Worm (Caenorhabditis elegans): Measurements from ENCODE around the gene gst-12.
A peak's percentile ranks its signal among the peaks of the same experiment; 100 is the strongest.

gst-12 gene

DNA sequence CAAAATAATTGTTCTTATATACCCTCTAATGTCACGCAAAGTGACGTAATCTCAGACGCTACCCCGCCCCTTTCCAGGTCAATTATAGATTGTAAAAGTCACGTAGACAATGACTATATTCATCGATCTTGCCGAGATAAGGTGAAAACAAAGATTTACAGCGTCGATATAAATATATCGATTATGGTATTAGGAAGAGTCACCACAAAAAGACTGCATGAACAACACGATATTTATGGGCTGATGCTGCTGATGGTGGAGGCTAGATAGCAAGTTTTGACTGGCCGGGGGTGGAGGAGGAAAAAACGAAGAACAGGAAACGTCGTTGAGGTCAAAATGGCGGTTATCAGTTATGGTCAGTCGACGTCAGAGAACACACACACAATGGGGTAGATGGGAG is 20.7 kb upstream of the gst-12 start:
- TF ChIP-seq ceh-36 (tag; optimal IDR thresholded peaks at IDR 0.05) (no peak), hnd-1 (tag; optimal IDR thresholded peaks at IDR 0.05) (no peak), ceh-13 (GFP tag; optimal IDR thresholded peaks at IDR 0.05) (no peak), hmg-4 (GFP tag; optimal IDR thresholded peaks at IDR 0.05) (no peak), B0310.2 (tag; optimal IDR thresholded peaks at IDR 0.05) (no peak)

DNA sequence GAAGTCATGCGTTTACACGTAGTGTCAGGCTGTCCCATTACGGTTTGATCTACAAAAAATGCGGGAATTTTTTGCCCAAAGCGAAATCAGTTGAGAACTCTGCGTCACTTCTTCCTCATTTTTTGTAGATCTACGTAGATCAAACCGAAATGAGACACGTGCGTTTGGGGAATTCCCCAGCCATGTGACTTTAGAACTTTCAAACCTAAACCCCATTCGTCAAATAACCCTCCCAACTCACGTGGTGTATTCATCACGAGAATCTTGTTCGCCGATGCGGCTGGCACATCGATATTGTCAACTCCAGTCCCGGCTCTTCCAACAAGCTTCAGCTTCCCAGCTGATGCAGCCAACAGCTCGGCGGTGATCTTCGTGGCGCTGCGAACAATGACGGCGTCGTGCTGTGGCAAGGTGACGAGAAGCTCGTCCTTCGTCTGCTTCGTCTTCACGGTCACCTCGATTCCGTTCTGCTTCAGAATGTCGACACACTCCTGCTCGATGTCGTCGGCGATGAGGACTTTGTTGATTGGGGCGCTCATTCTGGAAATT is 20.2 kb upstream of the gst-12 start, which contains the start of gene phdh-1:
Gene phdh-1, minus strand, starts transcription at position 540 of the 549 bp plus-strand sequence.
- TF ChIP-seq hnd-1 (tag; optimal IDR thresholded peaks at IDR 0.05) (no peak), B0310.2 (tag; optimal IDR thresholded peaks at IDR 0.05) (no peak), ceh-13 (GFP tag; optimal IDR thresholded peaks at IDR 0.05) (no peak), ceh-36 (tag; optimal IDR thresholded peaks at IDR 0.05) (no peak), scrt-1 (GFP tag; IDR thresholded peaks at IDR 0.05) (no peak), tbx-11 (GFP tag; IDR thresholded peaks at IDR 0.05) (no peak), aly-1 (tag; optimal IDR thresholded peaks at IDR 0.05) (no peak), sea-1 (GFP tag; conservative IDR thresholded peaks at IDR 0.05) (no peak), flt-1 (GFP tag; IDR thresholded peaks at IDR 0.05) (no peak), tbx-37 (GFP tag; conservative IDR thresholded peaks at IDR 0.05) (no peak), hmg-4 (GFP tag; optimal IDR thresholded peaks at IDR 0.05) (no peak), hmbx-1 (tag; optimal IDR thresholded peaks at IDR 0.05) (no peak), pes-1 (GFP tag; IDR thresholded peaks at IDR 0.05) (no peak), ets-7 (tag; optimal IDR thresholded peaks at IDR 0.05) (no peak), F13C5.2 (tag; optimal IDR thresholded peaks at IDR 0.05) (no peak), tra-4 (tag; optimal IDR thresholded peaks at IDR 0.05) (no peak), ama-1 (optimal IDR thresholded peaks at IDR 0.05) (no peak)

DNA sequence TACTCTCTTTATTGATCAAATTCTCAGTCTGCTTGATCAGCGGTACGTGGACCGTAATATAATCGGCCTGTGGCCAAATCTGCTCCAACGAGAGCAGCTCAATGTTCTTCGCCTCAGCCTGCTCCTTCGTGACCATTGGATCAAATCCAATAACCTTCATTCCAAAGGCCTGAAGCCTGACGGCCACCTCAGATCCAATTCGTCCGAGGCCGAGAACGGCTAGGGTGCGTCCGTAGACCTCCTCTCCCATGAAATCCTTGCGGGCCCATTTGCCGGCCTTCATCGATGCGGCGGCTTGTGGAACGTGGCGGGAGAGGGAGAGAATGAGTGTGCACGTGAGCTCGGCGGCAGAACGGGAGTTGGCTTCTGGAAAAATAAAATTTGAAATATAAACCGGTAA is 19.6 kb upstream of the gst-12 start:
- no peak for TF ChIP-seq F13C5.2 (tag; optimal IDR thresholded peaks at IDR 0.05)
- no peak for TF ChIP-seq scrt-1 (GFP tag; IDR thresholded peaks at IDR 0.05)
- TF ChIP-seq ama-1 (optimal IDR thresholded peaks at IDR 0.05), result no peak
- no peak for TF ChIP-seq B0310.2 (tag; optimal IDR thresholded peaks at IDR 0.05)
- TF ChIP-seq tra-4 (tag; optimal IDR thresholded peaks at IDR 0.05), result no peak
- peak; percentile 23 for TF ChIP-seq aly-1 (tag; optimal IDR thresholded peaks at IDR 0.05)
- no peak for TF ChIP-seq ets-7 (tag; optimal IDR thresholded peaks at IDR 0.05)
- TF ChIP-seq hnd-1 (tag; optimal IDR thresholded peaks at IDR 0.05), result no peak

DNA sequence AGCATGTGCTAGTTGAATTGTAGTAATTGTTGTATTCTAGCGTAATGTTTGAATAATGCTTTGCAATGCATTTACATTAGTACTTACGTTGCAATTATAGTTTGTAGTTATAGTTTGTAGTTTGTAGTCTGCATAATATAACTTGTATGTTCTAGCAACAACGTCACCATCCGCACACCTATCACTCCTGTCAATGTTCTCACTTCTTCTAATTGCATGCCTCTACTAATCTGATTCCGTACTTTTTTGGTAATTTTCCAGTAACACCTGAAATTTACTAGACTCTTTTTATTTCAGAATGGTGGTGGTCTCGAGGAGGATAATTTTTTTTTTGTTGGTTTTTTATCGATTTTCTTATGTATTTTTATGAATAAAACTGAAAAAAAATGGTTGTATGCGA is 18.7 kb upstream of the gst-12 start:
- TF ChIP-seq B0310.2 (tag; optimal IDR thresholded peaks at IDR 0.05) (peak; percentile 10), flt-1 (GFP tag; IDR thresholded peaks at IDR 0.05) (no peak)

DNA sequence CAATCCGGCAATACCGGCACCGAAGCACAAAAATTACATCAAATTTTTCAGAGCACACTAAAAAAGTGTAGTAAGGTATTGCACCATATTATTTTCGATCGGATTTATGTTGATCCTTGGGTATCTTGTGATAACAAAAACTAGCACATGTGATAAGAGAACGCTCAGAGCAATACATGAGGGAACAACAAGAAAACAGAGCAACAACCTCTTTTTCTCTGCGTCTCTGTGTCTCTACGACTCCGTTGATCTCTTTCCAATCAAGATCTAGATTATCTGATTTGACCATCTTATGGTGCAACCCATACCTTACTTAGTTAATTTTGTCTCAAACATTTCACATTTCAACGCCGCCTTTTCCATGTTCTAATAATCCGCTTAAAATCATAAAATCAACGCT is 14.4 kb upstream of the gst-12 start, which contains the start of gene tag-10:
Gene tag-10, plus strand, starts transcription at position 347 of the 400 bp plus-strand sequence.
- TF ChIP-seq flt-1 (GFP tag; IDR thresholded peaks at IDR 0.05) (no peak), hnd-1 (tag; optimal IDR thresholded peaks at IDR 0.05) (no peak), tra-4 (tag; optimal IDR thresholded peaks at IDR 0.05) (no peak), scrt-1 (GFP tag; IDR thresholded peaks at IDR 0.05) (no peak), ama-1 (optimal IDR thresholded peaks at IDR 0.05) (no peak), hmbx-1 (tag; optimal IDR thresholded peaks at IDR 0.05) (no peak), F13C5.2 (tag; optimal IDR thresholded peaks at IDR 0.05) (no peak), pes-1 (GFP tag; IDR thresholded peaks at IDR 0.05) (no peak), ceh-36 (tag; optimal IDR thresholded peaks at IDR 0.05) (no peak), tbx-37 (GFP tag; conservative IDR thresholded peaks at IDR 0.05) (no peak), sea-1 (GFP tag; conservative IDR thresholded peaks at IDR 0.05) (no peak), ceh-13 (GFP tag; optimal IDR thresholded peaks at IDR 0.05) (no peak), hmg-4 (GFP tag; optimal IDR thresholded peaks at IDR 0.05) (no peak), B0310.2 (tag; optimal IDR thresholded peaks at IDR 0.05) (no peak), aly-1 (tag; optimal IDR thresholded peaks at IDR 0.05) (no peak)

DNA sequence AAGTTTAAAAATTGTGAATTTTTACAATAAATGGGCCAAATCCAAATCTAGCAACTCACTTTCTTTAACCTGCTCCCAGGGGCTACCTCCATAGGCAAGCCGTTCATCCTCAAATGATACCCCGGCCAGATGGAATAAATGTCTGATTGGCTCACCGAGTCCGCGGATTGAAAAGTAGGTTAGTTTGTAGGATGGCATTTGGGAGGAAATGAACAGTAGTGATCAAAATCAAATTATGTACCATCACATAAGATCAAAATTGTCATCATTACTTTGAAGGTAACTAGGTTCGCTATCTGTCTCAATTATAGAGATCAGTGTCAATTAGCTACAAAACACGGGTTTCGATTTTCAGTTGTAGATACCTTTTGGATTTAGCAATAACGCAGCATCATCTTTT is 12.8 kb upstream of the gst-12 start, which contains the start of the genes gst-17 and gst-18:
Gene gst-17, minus strand, starts transcription at position 101 of the 400 bp plus-strand sequence.
Gene gst-18, minus strand, starts transcription at position 198 of the 400 bp plus-strand sequence.
- TF ChIP-seq pes-1 (GFP tag; IDR thresholded peaks at IDR 0.05), result no peak
- TF ChIP-seq B0310.2 (tag; optimal IDR thresholded peaks at IDR 0.05), result no peak

DNA sequence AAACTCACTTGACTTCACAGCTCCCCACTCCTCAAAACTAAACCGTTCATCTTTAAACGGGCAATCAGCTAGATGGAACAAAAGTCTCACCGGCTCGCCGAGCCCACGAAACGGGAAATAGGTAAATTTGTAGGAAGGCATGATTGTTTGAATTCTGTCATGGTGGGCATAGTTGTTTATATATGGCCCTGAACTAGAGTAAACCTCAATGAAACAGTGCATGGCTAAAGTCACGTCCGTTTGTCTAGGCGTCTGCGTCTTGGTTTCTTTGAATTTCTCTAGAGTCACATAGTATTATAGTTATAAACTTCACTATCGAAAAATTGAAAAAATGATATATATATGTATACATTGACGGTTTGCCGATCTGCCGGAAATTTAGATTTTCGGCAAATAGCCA is 9.1 kb upstream of the gst-12 start, which contains the start of gene gst-19:
Gene gst-19, minus strand, starts transcription at position 145 of the 400 bp plus-strand sequence.
- no peak for TF ChIP-seq ceh-36 (tag; optimal IDR thresholded peaks at IDR 0.05)
- TF ChIP-seq sea-1 (GFP tag; conservative IDR thresholded peaks at IDR 0.05), result no peak
- no peak for TF ChIP-seq aly-1 (tag; optimal IDR thresholded peaks at IDR 0.05)
- no peak for TF ChIP-seq ceh-13 (GFP tag; optimal IDR thresholded peaks at IDR 0.05)
- no peak for TF ChIP-seq hmg-4 (GFP tag; optimal IDR thresholded peaks at IDR 0.05)
- no peak for TF ChIP-seq scrt-1 (GFP tag; IDR thresholded peaks at IDR 0.05)
- no peak for TF ChIP-seq F13C5.2 (tag; optimal IDR thresholded peaks at IDR 0.05)
- TF ChIP-seq pes-1 (GFP tag; IDR thresholded peaks at IDR 0.05), result no peak
- TF ChIP-seq hmbx-1 (tag; optimal IDR thresholded peaks at IDR 0.05), result no peak
- TF ChIP-seq hnd-1 (tag; optimal IDR thresholded peaks at IDR 0.05), result no peak
- no peak for TF ChIP-seq ama-1 (optimal IDR thresholded peaks at IDR 0.05)
- TF ChIP-seq flt-1 (GFP tag; IDR thresholded peaks at IDR 0.05), result no peak

DNA sequence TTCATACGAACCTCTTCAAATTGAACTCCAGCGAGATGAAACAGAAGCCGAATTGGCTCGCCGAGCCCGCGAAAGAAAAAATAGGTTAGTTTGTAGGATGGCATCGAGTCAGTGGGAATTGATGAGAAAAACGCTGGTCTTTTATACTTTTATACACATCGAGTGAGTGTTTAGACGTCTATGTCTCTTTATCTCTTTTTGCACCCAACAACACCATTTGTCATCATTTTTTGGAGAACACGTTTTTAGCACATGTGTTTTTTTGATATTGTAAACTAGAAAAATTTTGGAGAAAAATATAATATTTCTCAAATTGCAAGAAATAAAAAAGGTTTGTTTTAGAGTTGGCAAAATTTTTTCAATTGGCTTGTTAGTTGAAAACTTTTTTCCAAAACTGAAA is 6.5 kb upstream of the gst-12 start, which contains the start of gene gst-16:
Gene gst-16, minus strand, starts transcription at position 111 of the 400 bp plus-strand sequence.
- TF ChIP-seq pes-1 (GFP tag; IDR thresholded peaks at IDR 0.05) (no peak), ceh-13 (GFP tag; optimal IDR thresholded peaks at IDR 0.05) (no peak), sea-1 (GFP tag; conservative IDR thresholded peaks at IDR 0.05) (no peak), ets-7 (tag; optimal IDR thresholded peaks at IDR 0.05) (no peak), tbx-37 (GFP tag; conservative IDR thresholded peaks at IDR 0.05) (no peak), scrt-1 (GFP tag; IDR thresholded peaks at IDR 0.05) (no peak), ceh-36 (tag; optimal IDR thresholded peaks at IDR 0.05) (no peak), aly-1 (tag; optimal IDR thresholded peaks at IDR 0.05) (no peak), hmbx-1 (tag; optimal IDR thresholded peaks at IDR 0.05) (no peak), hmg-4 (GFP tag; optimal IDR thresholded peaks at IDR 0.05) (no peak), flt-1 (GFP tag; IDR thresholded peaks at IDR 0.05) (no peak)

Data from whole organism, early embryonic.